Worm (Caenorhabditis elegans) whole organism, L2 larva: ENCODE measurements around the gene gpa-7.

ENCODE experiments used
- aly-2 ChIP-seq: fragments of 150-350 bp; optimal IDR thresholded peaks from 2 replicates; lab custom pipeline; 2014; ENCODE audit warnings: missing biosample characterization, missing genetic modification characterization
- blmp-1 ChIP-seq: sonication (generic microtip); optimal IDR thresholded peaks from 2 replicates; lab custom pipeline; 2017; ENCODE audit warnings: missing genetic modification characterization, mild to moderate bottlenecking, missing compliant biosample characterization, antibody characterized with exemption, moderate library complexity; ENCODE audit not compliant: insufficient read depth
- crh-2 ChIP-seq: sonication (generic microtip); optimal IDR thresholded peaks from 2 replicates; lab custom pipeline; 2017; ENCODE audit warnings: missing biosample characterization, missing genetic modification characterization
- elt-1 ChIP-seq: fragments of 150-350 bp; optimal IDR thresholded peaks from 2 replicates; lab custom pipeline; 2014; ENCODE audit warnings: missing biosample characterization, missing genetic modification characterization
- lsy-2 ChIP-seq, 2 experiments: fragments of 150-350 bp in 1 of 2; sonication (generic microtip) in 1 of 2; optimal IDR thresholded peaks; 2 replicates each; lab custom pipeline; 2014 to 2017; ENCODE audit warnings: missing biosample characterization in 2 of 2, missing genetic modification characterization in 2 of 2
- skn-1 ChIP-seq: sonication (generic microtip); optimal IDR thresholded peaks from 2 replicates; lab custom pipeline; 2017; ENCODE audit warnings: missing biosample characterization, missing genetic modification characterization
- unc-39 ChIP-seq: fragments of 150-350 bp; optimal IDR thresholded peaks from 2 replicates; lab custom pipeline; 2014; ENCODE audit warnings: missing biosample characterization, missing genetic modification characterization
- unc-62 ChIP-seq: fragments of 150-350 bp; optimal IDR thresholded peaks from 2 replicates; lab custom pipeline; 2014; ENCODE audit warnings: missing biosample characterization, missing genetic modification reagents, missing genetic modification characterization
- ztf-1 ChIP-seq: fragments of 200-800 bp; sonication (Bioruptor generic); conservative IDR thresholded peaks from 2 replicates; pipeline ENCODE4 v1.3.6; 2022; ENCODE audit warnings: missing genetic modification characterization, missing compliant biosample characterization
- ztf-11 ChIP-seq: sonication (generic microtip); optimal IDR thresholded peaks from 2 replicates; lab custom pipeline; 2017; ENCODE audit warnings: missing biosample characterization, missing genetic modification characterization

DNA sequence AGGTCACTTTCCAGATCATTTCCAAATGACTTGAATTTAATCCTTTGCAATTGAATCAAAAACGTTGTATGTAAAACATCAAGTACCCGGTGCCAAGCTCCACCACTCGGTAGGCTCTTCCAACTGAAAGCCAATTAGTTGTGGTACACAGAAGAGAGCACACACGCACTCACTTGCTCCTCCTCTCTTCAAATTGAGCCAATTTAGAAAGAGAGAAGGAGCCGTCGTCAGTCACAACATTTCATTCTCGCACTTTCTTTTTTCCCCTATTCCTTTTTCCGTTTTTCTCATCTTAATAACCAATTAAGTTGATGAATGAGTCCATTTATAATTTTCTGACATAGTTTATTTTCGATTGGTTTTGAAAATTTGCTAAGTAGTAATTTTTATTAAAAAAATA is 5.6 kb upstream of the gpa-7 start:
- TF ChIP-seq ztf-11 (tag; lab: Kevin White, UChicago) (no peak), elt-1 (no peak), lsy-2 (tag; optimal IDR thresholded peaks at IDR 0.05; lab: Kevin White, UChicago) (peak in 1 of 2 experiments; percentile 6), skn-1 (tag; lab: Kevin White, UChicago) (no peak), aly-2 (no peak), unc-62 (no peak), ztf-1 (GFP tag; lab: Robert Waterston, UW) (no peak), blmp-1 (tag; lab: Kevin White, UChicago) (no peak), unc-39 (tag; lab: Kevin White, UChicago) (no peak), crh-2 (tag; lab: Kevin White, UChicago) (no peak)
